Worm (Caenorhabditis elegans): ENCODE results near the gene oac-58.

oac-58 gene

DNA sequence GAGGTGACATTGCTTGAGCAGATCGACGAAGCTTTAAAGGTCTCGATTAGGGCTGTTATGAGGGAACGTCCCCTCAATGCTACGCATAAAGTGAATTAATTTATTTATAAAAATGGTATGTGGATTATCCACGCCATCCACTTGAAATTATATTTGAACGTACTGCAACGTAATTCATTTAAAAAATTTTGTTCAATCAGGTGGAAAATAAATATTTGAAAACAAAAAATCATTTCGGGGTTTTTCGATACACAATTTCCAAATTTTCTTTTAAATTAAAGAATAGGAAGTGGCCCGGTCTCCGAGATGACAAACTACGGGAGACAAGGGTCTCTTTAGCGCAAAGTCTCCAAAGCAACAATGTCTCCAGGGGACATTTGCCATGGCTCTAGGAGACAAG, at the start of gene oac-58:
Gene oac-58 (minus strand): TSS at position 101 of the 400 bp plus-strand sequence.
- TF ChIP-seq T22C8.4 (GFP tag; IDR thresholded peaks at IDR 0.05) (no peak), med-1 (GFP tag; optimal IDR thresholded peaks at IDR 0.05; ENCODE audit: insufficient read depth) (no peak), klf-2 (GFP tag; conservative IDR thresholded peaks at IDR 0.05) (no peak), flt-1 (GFP tag; IDR thresholded peaks at IDR 0.05) (no peak), ref-1 (GFP tag; conservative IDR thresholded peaks at IDR 0.05) (no peak)

- no peak for TF ChIP-seq med-1 (GFP tag; optimal IDR thresholded peaks at IDR 0.05; ENCODE audit: insufficient read depth)
- TF ChIP-seq ztf-23 (GFP tag; IDR thresholded peaks at IDR 0.05) = no peak
- TF ChIP-seq T22C8.4 (GFP tag; IDR thresholded peaks at IDR 0.05) = no peak
- TF ChIP-seq cog-1 (tag; optimal IDR thresholded peaks at IDR 0.05) = no peak
- TF ChIP-seq klf-2 (GFP tag; conservative IDR thresholded peaks at IDR 0.05) = no peak
- TF ChIP-seq ztf-29 (GFP tag; IDR thresholded peaks at IDR 0.05) = no peak
- no peak for TF ChIP-seq ref-1 (GFP tag; conservative IDR thresholded peaks at IDR 0.05)
- no peak for TF ChIP-seq flt-1 (GFP tag; IDR thresholded peaks at IDR 0.05)
- no peak for TF ChIP-seq tab-1 (GFP tag; IDR thresholded peaks at IDR 0.05)
Measured at ce11 chrIV:12360742-12361195, 49.3 kb upstream of the oac-58 start, which contains the start of gene sec-24.2. TSS of gene sec-24.2 (minus strand) at chrIV:12360792.

DNA sequence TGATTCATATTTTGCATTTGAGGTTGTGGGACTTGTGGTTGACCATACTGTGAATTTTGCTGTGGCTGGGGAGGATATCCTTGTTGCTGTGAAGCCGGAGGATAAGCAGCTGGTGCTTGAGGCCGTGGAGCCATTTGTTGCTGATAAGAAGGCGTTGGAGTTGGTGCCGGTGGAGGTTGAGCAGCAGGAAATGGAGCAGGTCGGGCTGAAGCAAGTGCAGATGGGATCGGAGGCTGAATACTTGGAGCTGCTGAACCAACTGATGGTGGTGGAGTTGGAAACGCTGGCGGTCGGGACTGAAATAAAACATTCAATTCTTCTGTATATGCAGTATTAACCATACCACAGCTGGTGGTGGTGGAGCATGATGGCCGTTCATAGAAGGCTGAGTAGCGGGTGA, 48.5 kb upstream of the oac-58 start:
- no peak for TF ChIP-seq ref-1 (GFP tag; conservative IDR thresholded peaks at IDR 0.05)
- TF ChIP-seq ztf-29 (GFP tag; IDR thresholded peaks at IDR 0.05) = no peak
- TF ChIP-seq T22C8.4 (GFP tag; IDR thresholded peaks at IDR 0.05) = no peak
- no peak for TF ChIP-seq ztf-23 (GFP tag; IDR thresholded peaks at IDR 0.05)

DNA sequence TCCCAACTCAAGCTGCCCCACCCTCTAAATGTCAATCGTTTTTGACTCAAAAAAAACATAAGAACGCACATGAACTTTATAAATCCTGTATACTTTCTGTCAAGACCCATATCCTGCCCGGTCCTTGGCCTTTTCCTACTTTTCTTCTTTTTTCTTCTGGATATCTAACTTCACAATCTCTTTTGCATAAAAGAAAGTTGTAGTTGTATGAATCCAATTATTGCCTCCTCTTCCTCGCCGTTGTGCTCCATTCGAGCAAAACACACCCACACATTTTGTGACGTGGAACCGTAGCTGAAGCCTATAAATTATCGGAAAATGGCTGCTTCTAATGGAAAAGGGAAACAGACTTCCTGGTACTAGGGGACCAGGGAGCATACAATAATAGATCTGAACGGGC, 38.7 kb upstream of the oac-58 start:
- TF ChIP-seq ref-1 (GFP tag; conservative IDR thresholded peaks at IDR 0.05) = no peak
- TF ChIP-seq ztf-29 (GFP tag; IDR thresholded peaks at IDR 0.05) = no peak
- TF ChIP-seq cog-1 (tag; optimal IDR thresholded peaks at IDR 0.05) = no peak

DNA sequence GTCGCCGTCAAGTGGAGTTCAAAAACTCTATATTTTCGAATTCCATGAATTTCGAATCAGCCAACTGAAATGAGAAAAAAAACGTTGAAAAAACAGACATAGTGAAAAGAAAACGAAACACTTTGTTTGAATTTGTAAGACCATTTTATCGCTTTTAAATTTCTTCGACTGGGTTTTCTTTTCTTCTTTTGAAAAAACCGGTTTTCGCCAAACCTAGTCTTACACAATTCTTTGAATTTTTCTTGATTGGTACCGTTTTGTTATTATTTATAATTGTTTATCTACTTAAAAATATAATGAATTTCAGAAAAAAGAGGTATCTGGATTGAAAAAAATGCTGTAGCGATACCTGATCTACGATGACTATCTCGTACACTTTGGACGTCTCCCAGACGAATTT, 38.1 kb upstream of the oac-58 start, which contains the start of gene best-22:
Gene best-22 (plus strand): TSS at position 301 of the 400 bp plus-strand sequence.
- TF ChIP-seq flt-1 (GFP tag; IDR thresholded peaks at IDR 0.05) (no peak), med-1 (GFP tag; optimal IDR thresholded peaks at IDR 0.05; ENCODE audit: insufficient read depth) (no peak), ref-1 (GFP tag; conservative IDR thresholded peaks at IDR 0.05) (no peak), ztf-29 (GFP tag; IDR thresholded peaks at IDR 0.05) (no peak), klf-2 (GFP tag; conservative IDR thresholded peaks at IDR 0.05) (no peak), cog-1 (tag; optimal IDR thresholded peaks at IDR 0.05) (no peak), tab-1 (GFP tag; IDR thresholded peaks at IDR 0.05) (no peak), T22C8.4 (GFP tag; IDR thresholded peaks at IDR 0.05) (no peak), ztf-23 (GFP tag; IDR thresholded peaks at IDR 0.05) (no peak)

- TF ChIP-seq ztf-23 (GFP tag; IDR thresholded peaks at IDR 0.05) (no peak), ref-1 (GFP tag; conservative IDR thresholded peaks at IDR 0.05) (no peak), klf-2 (GFP tag; conservative IDR thresholded peaks at IDR 0.05) (no peak)
Measured at ce11 chrIV:12340885-12341284, 29.4 kb upstream of the oac-58 start.

- TF ChIP-seq cog-1 (tag; optimal IDR thresholded peaks at IDR 0.05) (no peak), tab-1 (GFP tag; IDR thresholded peaks at IDR 0.05) (no peak), med-1 (GFP tag; optimal IDR thresholded peaks at IDR 0.05; ENCODE audit: insufficient read depth) (no peak), T22C8.4 (GFP tag; IDR thresholded peaks at IDR 0.05) (no peak), ztf-29 (GFP tag; IDR thresholded peaks at IDR 0.05) (no peak), ref-1 (GFP tag; conservative IDR thresholded peaks at IDR 0.05) (no peak), flt-1 (GFP tag; IDR thresholded peaks at IDR 0.05) (no peak), ztf-23 (GFP tag; IDR thresholded peaks at IDR 0.05) (no peak)
Measured at ce11 chrIV:12336893-12337627, 25.6 kb upstream of the oac-58 start, which contains the start of the genes F19B6.10 and wht-5. TSS of gene F19B6.10 (plus strand) at chrIV:12337193. TSS of gene wht-5 (plus strand) at chrIV:12337577.

ce11 chrIV:12335798-12336197, 24.3 kb upstream of the oac-58 start, which contains the start of gene F19B6.1:
TSS of gene F19B6.1 (minus strand) at chrIV:12336075.
- no peak for TF ChIP-seq tab-1 (GFP tag; IDR thresholded peaks at IDR 0.05)
- no peak for TF ChIP-seq klf-2 (GFP tag; conservative IDR thresholded peaks at IDR 0.05)
- TF ChIP-seq flt-1 (GFP tag; IDR thresholded peaks at IDR 0.05) = no peak
- no peak for TF ChIP-seq T22C8.4 (GFP tag; IDR thresholded peaks at IDR 0.05)
- TF ChIP-seq ztf-29 (GFP tag; IDR thresholded peaks at IDR 0.05) = no peak
- TF ChIP-seq cog-1 (tag; optimal IDR thresholded peaks at IDR 0.05) = no peak
- no peak for TF ChIP-seq med-1 (GFP tag; optimal IDR thresholded peaks at IDR 0.05; ENCODE audit: insufficient read depth)
- no peak for TF ChIP-seq ref-1 (GFP tag; conservative IDR thresholded peaks at IDR 0.05)
- TF ChIP-seq ztf-23 (GFP tag; IDR thresholded peaks at IDR 0.05) = no peak

ce11 chrIV:12335248-12335647, 23.8 kb upstream of the oac-58 start:
- TF ChIP-seq ref-1 (GFP tag; conservative IDR thresholded peaks at IDR 0.05) (no peak), med-1 (GFP tag; optimal IDR thresholded peaks at IDR 0.05; ENCODE audit: insufficient read depth) (no peak), klf-2 (GFP tag; conservative IDR thresholded peaks at IDR 0.05) (no peak), ztf-29 (GFP tag; IDR thresholded peaks at IDR 0.05) (no peak), tab-1 (GFP tag; IDR thresholded peaks at IDR 0.05) (no peak), ztf-23 (GFP tag; IDR thresholded peaks at IDR 0.05) (no peak), flt-1 (GFP tag; IDR thresholded peaks at IDR 0.05) (no peak), T22C8.4 (GFP tag; IDR thresholded peaks at IDR 0.05) (no peak), cog-1 (tag; optimal IDR thresholded peaks at IDR 0.05) (no peak)

DNA sequence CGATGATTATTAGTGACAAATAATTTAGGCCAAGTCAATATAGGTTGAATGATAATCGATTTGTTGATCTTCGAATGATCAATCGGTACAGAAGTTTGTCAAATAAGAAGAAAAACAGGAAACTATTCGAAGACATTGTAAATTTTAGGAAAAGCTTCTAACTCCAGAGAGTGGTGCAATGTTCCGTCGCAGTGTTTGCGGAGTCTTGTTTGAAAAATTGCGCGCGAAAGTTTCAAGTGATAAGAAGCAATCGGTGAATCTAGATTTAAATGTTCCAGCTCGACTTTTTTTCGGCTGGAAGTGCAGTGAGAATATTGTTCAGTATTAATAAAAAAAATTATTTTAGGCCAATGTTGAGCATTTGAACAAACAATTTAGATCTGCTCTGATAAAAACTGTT, 23.2 kb upstream of the oac-58 start:
- TF ChIP-seq cog-1 (tag; optimal IDR thresholded peaks at IDR 0.05) (no peak), flt-1 (GFP tag; IDR thresholded peaks at IDR 0.05) (no peak), klf-2 (GFP tag; conservative IDR thresholded peaks at IDR 0.05) (no peak), ztf-23 (GFP tag; IDR thresholded peaks at IDR 0.05) (no peak), ztf-29 (GFP tag; IDR thresholded peaks at IDR 0.05) (no peak)

Data from whole organism, midembryonic.